Fruit fly (Drosophila melanogaster) Kc167 (cell line): Measurements from ENCODE around the gene klg.

Experiments used
- h ChIP-seq: fragments of >200 bp; optimal IDR thresholded peaks from 3 replicates; lab custom pipeline; 2018; ENCODE audit warnings: missing external identifiers
- insv ChIP-seq: fragments of >200 bp; optimal IDR thresholded peaks from 3 replicates; lab custom pipeline; 2018; ENCODE audit warnings: missing external identifiers
- psq ChIP-seq: fragments of >200 bp; optimal IDR thresholded peaks from 2 replicates; lab custom pipeline; 2017; ENCODE audit warnings: missing external identifiers

DNA sequence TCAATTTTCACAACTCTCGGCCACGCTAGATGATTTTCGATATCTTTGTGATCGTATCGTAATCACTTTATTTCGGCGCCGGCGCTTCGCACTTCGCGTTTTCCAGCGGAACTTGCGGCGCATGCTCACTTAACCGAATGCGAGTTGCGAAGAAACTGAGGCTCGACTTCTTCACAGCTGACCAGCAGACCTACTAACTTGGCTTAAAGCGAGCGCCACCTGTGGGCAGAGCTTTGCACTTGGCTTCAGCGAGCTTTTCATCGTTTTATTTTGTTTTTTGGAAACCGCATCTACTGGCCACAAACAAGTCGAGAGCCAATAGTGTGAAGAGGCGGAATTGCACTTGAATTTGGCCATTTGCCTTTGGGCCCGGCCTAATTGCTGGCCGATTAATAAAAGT is 111.3 kb downstream of the klg start, which contains the start of gene CG34375:
- TF ChIP-seq psq (no peak), insv (no peak), h (lab: Kevin White, UChicago) (no peak)
